Fruit fly (Drosophila melanogaster) Kc167 (cell line): Measurements from ENCODE around the gene Rassf.

Experiments used
- Myc ChIP-seq: fragments of >200 bp; optimal IDR thresholded peaks from 2 replicates; lab custom pipeline; 2017; ENCODE audit warnings: missing external identifiers
- Sin3A ChIP-seq: fragments of >200 bp; optimal IDR thresholded peaks from 2 replicates; lab custom pipeline; 2018; ENCODE audit warnings: missing external identifiers
- h ChIP-seq: fragments of >200 bp; optimal IDR thresholded peaks from 3 replicates; lab custom pipeline; 2018; ENCODE audit warnings: missing external identifiers
- insv ChIP-seq: fragments of >200 bp; optimal IDR thresholded peaks from 3 replicates; lab custom pipeline; 2018; ENCODE audit warnings: missing external identifiers
- psq ChIP-seq: fragments of >200 bp; optimal IDR thresholded peaks from 2 replicates; lab custom pipeline; 2017; ENCODE audit warnings: missing external identifiers
- ttk ChIP-seq: sonication (Bioruptor generic); optimal IDR thresholded peaks from 2 replicates; lab custom pipeline; 2017; ENCODE audit warnings: missing external identifiers

Gene Rassf

dm6 chr3R:23099233-23099632 is 18.5 kb downstream of the Rassf start, which contains the start of gene CG6738:
CG6738 (plus strand) TSS chr3R:23099533.
- TF ChIP-seq Sin3A (lab: Kevin White, UChicago) (no peak), psq (lab: Kevin White, UChicago) (no peak), ttk (no peak), Myc (lab: Kevin White, UChicago) (no peak), h (lab: Kevin White, UChicago) (no peak), insv (lab: Kevin White, UChicago) (no peak)

- TF ChIP-seq Myc (lab: Kevin White, UChicago) (no peak), h (lab: Kevin White, UChicago) (no peak), Sin3A (lab: Kevin White, UChicago) (no peak), insv (lab: Kevin White, UChicago) (no peak), psq (lab: Kevin White, UChicago) (no peak), ttk (no peak)
Observed at dm6 chr3R:23097197-23097809, 20.4 kb downstream of the Rassf start, which contains the start of gene CG6733. CG6733 (plus strand) TSS chr3R:23097728.

dm6 chr3R:23095346-23095745 is 22.4 kb downstream of the Rassf start, which contains the start of gene CG17109:
CG17109 (plus strand) TSS chr3R:23095690.
- TF ChIP-seq insv (lab: Kevin White, UChicago) (no peak), ttk (no peak), h (lab: Kevin White, UChicago) (no peak)

- TF ChIP-seq insv (lab: Kevin White, UChicago) (no peak), psq (lab: Kevin White, UChicago) (no peak), h (lab: Kevin White, UChicago) (no peak), Myc (lab: Kevin White, UChicago) (no peak), Sin3A (lab: Kevin White, UChicago) (no peak), ttk (no peak)
Observed at dm6 chr3R:23091586-23092228, 26.0 kb downstream of the Rassf start, which contains the start of the genes CG17110 and CG6726. CG17110 (plus strand) TSS chr3R:23091724. CG6726 (plus strand) TSS chr3R:23091724.

dm6 chr3R:23088252-23088651 is 29.5 kb downstream of the Rassf start:
- TF ChIP-seq h (lab: Kevin White, UChicago): no peak
- TF ChIP-seq Sin3A (lab: Kevin White, UChicago): no peak
- TF ChIP-seq insv (lab: Kevin White, UChicago): no peak
- TF ChIP-seq psq (lab: Kevin White, UChicago): no peak
- no peak for TF ChIP-seq ttk
- TF ChIP-seq Myc (lab: Kevin White, UChicago): no peak

- TF ChIP-seq Myc (lab: Kevin White, UChicago): no peak
- no peak for TF ChIP-seq insv (lab: Kevin White, UChicago)
- no peak for TF ChIP-seq h (lab: Kevin White, UChicago)
- TF ChIP-seq psq (lab: Kevin White, UChicago): no peak
- TF ChIP-seq ttk: no peak
- no peak for TF ChIP-seq Sin3A (lab: Kevin White, UChicago)
Observed at dm6 chr3R:23081265-23081664, 36.5 kb downstream of the Rassf start.

dm6 chr3R:23074480-23074879 is 43.3 kb downstream of the Rassf start:
- TF ChIP-seq h (lab: Kevin White, UChicago) (no peak), insv (lab: Kevin White, UChicago) (no peak), Sin3A (lab: Kevin White, UChicago) (no peak), psq (lab: Kevin White, UChicago) (no peak), Myc (lab: Kevin White, UChicago) (no peak), ttk (no peak)

- TF ChIP-seq ttk (no peak), Myc (lab: Kevin White, UChicago) (no peak), psq (lab: Kevin White, UChicago) (no peak), h (lab: Kevin White, UChicago) (no peak), insv (lab: Kevin White, UChicago) (no peak), Sin3A (lab: Kevin White, UChicago) (no peak)
Observed at dm6 chr3R:23067209-23067826, 50.4 kb downstream of the Rassf start, which contains the start of gene CG17111. CG17111 (minus strand) TSS chr3R:23067259.
